Worm (Caenorhabditis elegans) whole organism, L4 larva: ENCODE results near the gene pyr-1.
A peak's percentile ranks its signal among the peaks of the same experiment; 100 is the strongest.

Experiments
- aha-1 ChIP-seq: fragments of 150-350 bp; peaks from one replicate; lab custom pipeline; 2014; ENCODE audit warnings: missing biosample characterization, missing genetic modification characterization
- fkh-10 ChIP-seq: fragments of 150-350 bp; optimal IDR thresholded peaks from 2 replicates; lab custom pipeline; 2014; ENCODE audit warnings: missing biosample characterization, missing genetic modification reagents, missing genetic modification characterization
- nhr-237 ChIP-seq: sonication (generic microtip); optimal IDR thresholded peaks from 2 replicates; lab custom pipeline; 2017; ENCODE audit warnings: missing biosample characterization, missing genetic modification characterization
- unc-39 ChIP-seq: sonication (generic microtip); optimal IDR thresholded peaks from 2 replicates; lab custom pipeline; 2017; ENCODE audit warnings: missing biosample characterization, missing genetic modification characterization

ce11 chrII:8602337-8602944 lies 48.5 kb upstream of the pyr-1 start, which contains the start of the genes cpf-1 and rpl-26:
- TF ChIP-seq fkh-10 (GFP tag; lab: Kevin White, UChicago) (peak; percentile 24), unc-39 (tag; lab: Kevin White, UChicago) (no peak), aha-1 (tag; lab: Kevin White, UChicago) (peak; percentile 61), nhr-237 (tag; lab: Kevin White, UChicago) (no peak)
